Worm (Caenorhabditis elegans): Measurements from ENCODE around the gene col-36.

Gene col-36

ce11 chrII:7205388-7205787, 36.8 kb upstream of the col-36 start, which contains the start of gene srd-59:
Gene srd-59, plus strand, starts transcription at chrII:7205688.
- TF ChIP-seq ceh-20 (GFP tag; IDR thresholded peaks at IDR 0.05) (no peak), egl-27 (tag; optimal IDR thresholded peaks at IDR 0.05) (no peak), nhr-25 (tag; optimal IDR thresholded peaks at IDR 0.05; ENCODE audit: borderline replicate concordance, insufficient read depth) (no peak), arid-1 (GFP tag; conservative IDR thresholded peaks at IDR 0.05) (no peak), sdz-12 (GFP tag; optimal IDR thresholded peaks at IDR 0.05) (no peak), lin-38 (GFP tag; IDR thresholded peaks at IDR 0.05) (no peak), hif-1 (tag; optimal IDR thresholded peaks at IDR 0.05) (no peak), ceh-32 (tag; optimal IDR thresholded peaks at IDR 0.05; ENCODE audit: poor library complexity) (no peak), spr-1 (tag; optimal IDR thresholded peaks at IDR 0.05) (no peak), nhr-10 (tag; optimal IDR thresholded peaks at IDR 0.05) (no peak), daf-12 (tag; optimal IDR thresholded peaks at IDR 0.05) (no peak), mdt-29 (GFP tag; IDR thresholded peaks at IDR 0.05) (no peak)

- TF ChIP-seq mdl-1 (tag; optimal IDR thresholded peaks at IDR 0.05) (no peak), lin-38 (GFP tag; IDR thresholded peaks at IDR 0.05) (no peak), nhr-11 (tag; optimal IDR thresholded peaks at IDR 0.05) (no peak), vab-7 (GFP tag; IDR thresholded peaks at IDR 0.05) (no peak), fkh-10 (GFP tag; optimal IDR thresholded peaks at IDR 0.05) (no peak), mxl-2 (GFP tag; conservative IDR thresholded peaks at IDR 0.05) (no peak), lin-29 (GFP tag; IDR thresholded peaks at IDR 0.05) (no peak), dmd-6 (GFP tag; IDR thresholded peaks at IDR 0.05) (no peak), dpl-1 (GFP tag; optimal IDR thresholded peaks at IDR 0.05) (no peak), F49E8.2 (tag; optimal IDR thresholded peaks at IDR 0.05; ENCODE audit: borderline replicate concordance) (no peak), ztf-7 (tag; optimal IDR thresholded peaks at IDR 0.05) (no peak), daf-16 (GFP tag; optimal IDR thresholded peaks at IDR 0.05) (no peak), daf-16 (tag; optimal IDR thresholded peaks at IDR 0.05) (no peak), Y105C5A.15 (GFP tag; IDR thresholded peaks at IDR 0.05) (no peak), egl-27 (tag; optimal IDR thresholded peaks at IDR 0.05) (no peak), ZK337.2 (GFP tag; IDR thresholded peaks at IDR 0.05) (no peak), nhr-77 (tag; optimal IDR thresholded peaks at IDR 0.05) (no peak), lin-39 (tag; optimal IDR thresholded peaks at IDR 0.05) (no peak)
Measured at ce11 chrII:7204951-7205350, 36.3 kb upstream of the col-36 start, which contains the start of gene srd-58. Gene srd-58, minus strand, starts transcription at chrII:7205051.

- TF ChIP-seq fkh-10 (GFP tag; optimal IDR thresholded peaks at IDR 0.05): no peak
- TF ChIP-seq mep-1 (tag; optimal IDR thresholded peaks at IDR 0.05): no peak
- TF ChIP-seq nhr-42 (GFP tag; IDR thresholded peaks at IDR 0.05): no peak
- no peak for TF ChIP-seq set-16 (GFP tag; IDR thresholded peaks at IDR 0.05)
- no peak for TF ChIP-seq ceh-28 (tag; optimal IDR thresholded peaks at IDR 0.05)
- no peak for TF ChIP-seq spr-3 (GFP tag; optimal IDR thresholded peaks at IDR 0.05)
- no peak for TF ChIP-seq ctbp-1 (GFP tag; IDR thresholded peaks at IDR 0.05)
- TF ChIP-seq daf-16 (GFP tag; optimal IDR thresholded peaks at IDR 0.05): no peak
- no peak for TF ChIP-seq daf-16 (tag; optimal IDR thresholded peaks at IDR 0.05)
- no peak for TF ChIP-seq zfp-3 (GFP tag; conservative IDR thresholded peaks at IDR 0.05)
- TF ChIP-seq nhr-28 (tag; optimal IDR thresholded peaks at IDR 0.05): no peak
- TF ChIP-seq Y75B8A.6 (GFP tag; IDR thresholded peaks at IDR 0.05): no peak
- no peak for TF ChIP-seq snpc-4 (tag; optimal IDR thresholded peaks at IDR 0.05)
- TF ChIP-seq F10B5.3 (tag; optimal IDR thresholded peaks at IDR 0.05): no peak
- no peak for TF ChIP-seq nhr-76 (tag; optimal IDR thresholded peaks at IDR 0.05)
- no peak for TF ChIP-seq zag-1 (tag; optimal IDR thresholded peaks at IDR 0.05)
- no peak for TF ChIP-seq nhr-237 (tag; optimal IDR thresholded peaks at IDR 0.05)
- TF ChIP-seq nhr-48 (tag; optimal IDR thresholded peaks at IDR 0.05): no peak
Measured at ce11 chrII:7203110-7203509, 34.5 kb upstream of the col-36 start, which contains the start of gene srd-56. Gene srd-56, minus strand, starts transcription at chrII:7203210.
